Worm (Caenorhabditis elegans): ENCODE data around the gene mdt-4.

DNA sequence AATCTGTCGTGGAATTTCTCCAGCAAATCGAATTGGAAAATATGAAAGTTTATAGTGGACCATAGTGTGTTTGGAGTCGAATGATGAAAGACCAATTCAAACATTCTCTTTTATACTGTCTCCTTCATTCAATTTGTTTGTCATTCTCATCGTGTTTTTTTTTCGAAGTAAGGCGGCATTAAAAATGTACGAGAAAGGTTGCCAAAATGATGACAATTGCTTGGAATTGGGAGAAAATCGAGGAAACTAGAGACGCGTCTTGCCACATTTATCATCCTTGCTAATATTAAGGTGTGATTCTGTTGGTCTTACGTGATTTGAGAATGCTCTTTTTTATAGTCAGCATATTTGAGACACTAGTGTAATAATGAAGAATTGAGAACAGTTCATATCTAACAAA lies 8.8 kb downstream of the mdt-4 start, which contains the start of gene gst-30:
- TF ChIP-seq Y56A3A.18 (GFP tag; IDR thresholded peaks at IDR 0.05) (no peak), aptf-3 (GFP tag; IDR thresholded peaks at IDR 0.05) (no peak), ekl-4 (GFP tag; IDR thresholded peaks at IDR 0.05) (no peak), tbx-9 (tag; optimal IDR thresholded peaks at IDR 0.05; ENCODE audit: borderline replicate concordance) (no peak), dox-1 (GFP tag; IDR thresholded peaks at IDR 0.05) (no peak), C06A6.2 (GFP tag; conservative IDR thresholded peaks at IDR 0.05) (no peak), lin-40 (tag; optimal IDR thresholded peaks at IDR 0.05) (no peak), ztf-25 (GFP tag; IDR thresholded peaks at IDR 0.05) (no peak), mes-4 (tag; optimal IDR thresholded peaks at IDR 0.05) (no peak)
